Worm (Caenorhabditis elegans): ENCODE results near the gene uncp-18.

ce11 chrIV:419674-420073 lies 29.3 kb downstream of the uncp-18 start, which contains the start of gene eri-1:
- TF ChIP-seq hnd-1 (tag; optimal IDR thresholded peaks at IDR 0.05) (no peak), ceh-13 (GFP tag; optimal IDR thresholded peaks at IDR 0.05) (no peak), ama-1 (optimal IDR thresholded peaks at IDR 0.05) (no peak), scrt-1 (GFP tag; IDR thresholded peaks at IDR 0.05) (no peak), flt-1 (GFP tag; IDR thresholded peaks at IDR 0.05) (no peak), aly-1 (tag; optimal IDR thresholded peaks at IDR 0.05) (no peak), ets-7 (tag; optimal IDR thresholded peaks at IDR 0.05) (no peak), tbx-11 (GFP tag; IDR thresholded peaks at IDR 0.05) (no peak), tra-4 (tag; optimal IDR thresholded peaks at IDR 0.05) (no peak), hmbx-1 (tag; optimal IDR thresholded peaks at IDR 0.05) (no peak), B0310.2 (tag; optimal IDR thresholded peaks at IDR 0.05) (no peak), F13C5.2 (tag; optimal IDR thresholded peaks at IDR 0.05) (no peak)

All from whole organism, early embryonic.